Worm (Caenorhabditis elegans) whole organism, young adult: ENCODE measurements around the gene ZK896.5.

Experiments used
- B0336.3 ChIP-seq: fragments of 200-800 bp; sonication (Bioruptor generic); IDR thresholded peaks from 2 replicates; pipeline ENCODE4 v1.3.6; 2022; ENCODE audit warnings: missing genetic modification characterization, missing compliant biosample characterization
- F23B12.7 ChIP-seq: sonication (generic microtip); optimal IDR thresholded peaks from 2 replicates; lab custom pipeline; 2017; ENCODE audit warnings: missing genetic modification characterization, mild to moderate bottlenecking, missing compliant biosample characterization, antibody characterized with exemption, moderate library complexity; ENCODE audit not compliant: insufficient read depth
- F33H1.4 ChIP-seq: fragments of 200-800 bp; sonication (Bioruptor generic); IDR thresholded peaks from 2 replicates; pipeline ENCODE4 v1.3.6; 2022; ENCODE audit warnings: missing genetic modification reagents, missing genetic modification characterization, missing compliant biosample characterization
- F39B2.1 ChIP-seq: fragments of 200-800 bp; sonication (Bioruptor generic); IDR thresholded peaks from 2 replicates; pipeline ENCODE4 v1.3.6; 2022; ENCODE audit warnings: missing genetic modification reagents, missing genetic modification characterization, missing compliant biosample characterization
- F52B5.7 ChIP-seq: sonication (generic microtip); optimal IDR thresholded peaks from 2 replicates; lab custom pipeline; 2016; ENCODE audit warnings: mild to moderate bottlenecking, missing genetic modification characterization, missing compliant biosample characterization
- K11D2.4 ChIP-seq: fragments of 200-800 bp; sonication (Bioruptor generic); IDR thresholded peaks from 2 replicates; pipeline ENCODE4 v1.3.6; 2022; ENCODE audit warnings: missing genetic modification reagents, missing genetic modification characterization, missing compliant biosample characterization
- K12H6.12 ChIP-seq: fragments of 200-800 bp; sonication (Bioruptor generic); optimal IDR thresholded peaks from 2 replicates; lab custom pipeline; 2018; ENCODE audit warnings: mild to moderate bottlenecking, missing genetic modification characterization, missing compliant biosample characterization
- Y56A3A.18 ChIP-seq: fragments of 200-800 bp; sonication (Bioruptor generic); IDR thresholded peaks from 2 replicates; pipeline ENCODE4 v1.3.6; 2022; ENCODE audit warnings: missing genetic modification reagents, missing genetic modification characterization, missing compliant biosample characterization
- akir-1 ChIP-seq: fragments of 200-800 bp; sonication (Bioruptor generic); optimal IDR thresholded peaks from 2 replicates; lab custom pipeline; 2018; ENCODE audit warnings: mild to moderate bottlenecking, missing genetic modification characterization, moderate library complexity, missing compliant biosample characterization
- ama-1 ChIP-seq, 3 experiments: fragments of 150-350 bp in 1 of 3; sonication (generic microtip) in 2 of 3; optimal IDR thresholded peaks; 2 replicates each; lab custom pipeline; 2014 to 2018; ENCODE audit warnings: missing biosample characterization in 2 of 3, missing genetic modification characterization in 2 of 3, missing genetic modification reagents in 2 of 3
- aptf-2 ChIP-seq: fragments of 200-800 bp; sonication (Bioruptor generic); conservative IDR thresholded peaks from 2 replicates; pipeline ENCODE4 v1.3.6; 2022; ENCODE audit warnings: missing genetic modification reagents, missing genetic modification characterization, missing compliant biosample characterization
- athp-1 ChIP-seq: sonication (generic microtip); optimal IDR thresholded peaks from 2 replicates; lab custom pipeline; 2017; ENCODE audit warnings: mild to moderate bottlenecking, missing genetic modification characterization, missing compliant biosample characterization
- cebp-1 ChIP-seq, 2 experiments: fragments of 200-800 bp in 1 of 2; sonication (Bioruptor generic) in 1 of 2; sonication (generic microtip) in 1 of 2; IDR thresholded peaks in 1 of 2; optimal IDR thresholded peaks in 1 of 2; 2 replicates each; pipeline versions ENCODE4 v1.3.6 to Lab custom; 2017 to 2022; ENCODE audit warnings: missing compliant biosample characterization in 2 of 2, missing genetic modification characterization in 2 of 2, mild to moderate bottlenecking in 1 of 2, missing genetic modification reagents in 1 of 2, moderate library complexity in 1 of 2
- ceh-100 ChIP-seq: fragments of 200-800 bp; sonication (Bioruptor generic); IDR thresholded peaks from 2 replicates; pipeline ENCODE4 v1.3.6; 2022; ENCODE audit warnings: missing genetic modification reagents, missing genetic modification characterization, missing compliant biosample characterization
- ceh-27 ChIP-seq: fragments of 200-800 bp; sonication (Bioruptor generic); optimal IDR thresholded peaks from 2 replicates; lab custom pipeline; 2018; ENCODE audit warnings: mild to moderate bottlenecking, missing genetic modification characterization, moderate library complexity, missing compliant biosample characterization
- ceh-58 ChIP-seq: fragments of 200-800 bp; sonication (Bioruptor generic); IDR thresholded peaks from 2 replicates; pipeline ENCODE4 v1.3.6; 2022; ENCODE audit warnings: missing genetic modification characterization, missing compliant biosample characterization
- die-1 ChIP-seq: sonication (generic microtip); optimal IDR thresholded peaks from 2 replicates; lab custom pipeline; 2016; ENCODE audit warnings: missing genotype, mild to moderate bottlenecking, missing genetic modification characterization, missing compliant biosample characterization
- dox-1 ChIP-seq: fragments of 200-800 bp; sonication (Bioruptor generic); IDR thresholded peaks from 2 replicates; pipeline ENCODE4 v1.3.6; 2022; ENCODE audit warnings: missing genetic modification reagents, missing genetic modification characterization, missing compliant biosample characterization
- efl-1 ChIP-seq: fragments of 150-350 bp; optimal IDR thresholded peaks from 2 replicates; lab custom pipeline; 2014; ENCODE audit warnings: missing biosample characterization, missing genetic modification reagents, missing genetic modification characterization
- ekl-4 ChIP-seq: fragments of 200-800 bp; sonication (Bioruptor generic); IDR thresholded peaks from 2 replicates; pipeline ENCODE4 v1.3.6; 2022; ENCODE audit warnings: missing genetic modification reagents, missing genetic modification characterization, missing compliant biosample characterization
- gei-17 ChIP-seq: fragments of 200-800 bp; sonication (Bioruptor generic); optimal IDR thresholded peaks from 2 replicates; lab custom pipeline; 2018; ENCODE audit warnings: mild to moderate bottlenecking, missing genetic modification characterization, missing compliant biosample characterization
- him-1 ChIP-seq: sonication (generic microtip); optimal IDR thresholded peaks from 2 replicates; lab custom pipeline; 2016; ENCODE audit warnings: missing genotype, missing genetic modification reagents, missing genetic modification characterization, missing compliant biosample characterization
- hmg-1.2 ChIP-seq: fragments of 200-800 bp; sonication (Bioruptor generic); IDR thresholded peaks from 2 replicates; pipeline ENCODE4 v1.3.6; 2022; ENCODE audit warnings: missing genetic modification reagents, missing genetic modification characterization, missing compliant biosample characterization
- hmg-20 ChIP-seq: fragments of 200-800 bp; sonication (Bioruptor generic); IDR thresholded peaks from 2 replicates; pipeline ENCODE4 v1.3.6; 2022; ENCODE audit warnings: missing genetic modification reagents, missing genetic modification characterization, missing compliant biosample characterization
- let-607 ChIP-seq, 2 experiments: fragments of 200-800 bp in 1 of 2; sonication (Bioruptor generic) in 1 of 2; sonication (generic microtip) in 1 of 2; optimal IDR thresholded peaks; 2 replicates each; lab custom pipeline; 2016 to 2018; ENCODE audit warnings: mild to moderate bottlenecking in 2 of 2, missing compliant biosample characterization in 2 of 2, missing genetic modification characterization in 2 of 2, moderate library complexity in 2 of 2, missing genotype in 1 of 2
- lin-26 ChIP-seq: fragments of 200-800 bp; sonication (Bioruptor generic); IDR thresholded peaks from 2 replicates; pipeline ENCODE4 v1.3.6; 2022; ENCODE audit warnings: missing genetic modification reagents, missing genetic modification characterization, missing compliant biosample characterization
- lin-40 ChIP-seq: sonication (generic microtip); optimal IDR thresholded peaks from 2 replicates; lab custom pipeline; 2016; ENCODE audit warnings: missing genetic modification characterization, mild to moderate bottlenecking, missing compliant biosample characterization, missing genotype, missing genetic modification reagents
- lsy-27 ChIP-seq: sonication (generic microtip); optimal IDR thresholded peaks from 2 replicates; lab custom pipeline; 2017; ENCODE audit warnings: missing genetic modification characterization, mild to moderate bottlenecking, missing compliant biosample characterization, antibody characterized with exemption, missing genotype, borderline replicate concordance; ENCODE audit not compliant: insufficient read depth
- madf-6 ChIP-seq: fragments of 200-800 bp; sonication (Bioruptor generic); IDR thresholded peaks from 2 replicates; pipeline ENCODE4 v1.3.6; 2022; ENCODE audit warnings: missing genetic modification reagents, missing genetic modification characterization, missing compliant biosample characterization
- mxl-1 ChIP-seq: sonication (generic microtip); optimal IDR thresholded peaks from 2 replicates; lab custom pipeline; 2016; ENCODE audit warnings: missing genetic modification characterization, missing compliant biosample characterization
- nfyb-1 ChIP-seq: fragments of 200-800 bp; sonication (Bioruptor generic); IDR thresholded peaks from 2 replicates; pipeline ENCODE4 v1.3.6; 2022; ENCODE audit warnings: missing genetic modification reagents, missing genetic modification characterization, missing compliant biosample characterization
- nhr-120 ChIP-seq: fragments of 200-800 bp; sonication (Bioruptor generic); IDR thresholded peaks from 2 replicates; pipeline ENCODE4 v1.3.6; 2022; ENCODE audit warnings: missing genetic modification characterization, missing compliant biosample characterization
- nhr-27 ChIP-seq: fragments of 200-800 bp; sonication (Bioruptor generic); optimal IDR thresholded peaks from 2 replicates; lab custom pipeline; 2018; ENCODE audit warnings: mild to moderate bottlenecking, missing genetic modification characterization, moderate library complexity, missing compliant biosample characterization
- nhr-80 ChIP-seq: sonication (generic microtip); optimal IDR thresholded peaks from 2 replicates; lab custom pipeline; 2016; ENCODE audit warnings: missing genetic modification characterization, missing compliant biosample characterization
- pbrm-1 ChIP-seq: fragments of 200-800 bp; sonication (Bioruptor generic); IDR thresholded peaks from 2 replicates; pipeline ENCODE4 v1.3.6; 2022; ENCODE audit warnings: missing genetic modification reagents, missing genetic modification characterization, missing compliant biosample characterization
- rcor-1 ChIP-seq: fragments of 200-800 bp; sonication (Bioruptor generic); IDR thresholded peaks from 2 replicates; pipeline ENCODE4 v1.3.6; 2022; ENCODE audit warnings: missing genetic modification reagents, missing genetic modification characterization, missing compliant biosample characterization
- repo-1 ChIP-seq: sonication (generic microtip); optimal IDR thresholded peaks from 2 replicates; lab custom pipeline; 2017; ENCODE audit warnings: mild to moderate bottlenecking, missing genetic modification characterization, missing compliant biosample characterization
- rpc-1 ChIP-seq, 2 experiments: fragments of 150-350 bp in 1 of 2; sonication (generic microtip) in 1 of 2; optimal IDR thresholded peaks; 2 replicates each; lab custom pipeline; 2014 to 2018; ENCODE audit warnings: missing biosample characterization in 1 of 2, missing genetic modification characterization in 1 of 2, missing genetic modification reagents in 1 of 2, missing genotype in 1 of 2
- sdz-38 ChIP-seq: sonication (generic microtip); optimal IDR thresholded peaks from 2 replicates; lab custom pipeline; 2016; ENCODE audit warnings: missing genotype, missing genetic modification characterization, missing compliant biosample characterization
- snpc-4 ChIP-seq, 5 experiments: fragments of 150-350 bp in 1 of 5; sonication (generic microtip) in 4 of 5; optimal IDR thresholded peaks; 2 replicates each; lab custom pipeline; 2014 to 2018; ENCODE audit warnings: missing genetic modification characterization in 5 of 5, missing biosample characterization in 3 of 5, antibody characterized with exemption in 2 of 5, mild to moderate bottlenecking in 2 of 5, missing compliant biosample characterization in 2 of 5, missing genotype in 2 of 5, moderate library complexity in 2 of 5, missing genetic modification reagents in 1 of 5
- tbp1 ChIP-seq: fragments of 200-800 bp; sonication (Bioruptor generic); optimal IDR thresholded peaks from 2 replicates; lab custom pipeline; 2018; ENCODE audit warnings: mild to moderate bottlenecking, missing genetic modification characterization, missing compliant biosample characterization
- xnd-1 ChIP-seq: sonication (generic microtip); optimal IDR thresholded peaks from 2 replicates; lab custom pipeline; 2016; ENCODE audit warnings: missing genotype, missing genetic modification reagents, missing genetic modification characterization, missing compliant biosample characterization
- ztf-18 ChIP-seq: sonication (generic microtip); optimal IDR thresholded peaks from 2 replicates; lab custom pipeline; 2016; ENCODE audit warnings: missing genotype, mild to moderate bottlenecking, missing genetic modification characterization, missing compliant biosample characterization

Gene ZK896.5

ce11 chrIV:12842121-12842520, 37.3 kb downstream of the ZK896.5 start (continued):
- TF ChIP-seq let-607 (tag; optimal IDR thresholded peaks at IDR 0.05; lab: Kevin White, UChicago) = peak; percentile 31 to 79

ce11 chrIV:12840873-12841272, 38.6 kb downstream of the ZK896.5 start:
- TF ChIP-seq tbp1 (GFP tag; lab: Kevin White, UChicago) (no peak), ceh-58 (GFP tag; lab: Robert Waterston, UW) (no peak), let-607 (tag; optimal IDR thresholded peaks at IDR 0.05; lab: Kevin White, UChicago) (no peak), dox-1 (no peak), pbrm-1 (no peak), F39B2.1 (no peak), gei-17 (GFP tag; lab: Kevin White, UChicago) (no peak), ceh-100 (no peak), mxl-1 (tag; lab: Kevin White, UChicago) (no peak), athp-1 (tag; lab: Kevin White, UChicago) (no peak), lsy-27 (tag; lab: Kevin White, UChicago) (no peak), nhr-120 (GFP tag; lab: Robert Waterston, UW) (no peak), F52B5.7 (tag; lab: Kevin White, UChicago) (no peak), ceh-27 (GFP tag; lab: Kevin White, UChicago) (no peak), F33H1.4 (GFP tag; lab: Robert Waterston, UW) (no peak)

ce11 chrIV:12840348-12840747, 39.1 kb downstream of the ZK896.5 start:
- TF ChIP-seq lin-26 (GFP tag; lab: Robert Waterston, UW) (no peak), sdz-38 (no peak), tbp1 (GFP tag; lab: Kevin White, UChicago) (peak; percentile 18), K12H6.12 (no peak), lin-40 (tag; lab: Kevin White, UChicago) (peak; percentile 9), hmg-1.2 (GFP tag; lab: Robert Waterston, UW) (peak; percentile 17; the same call in 1 of the 2 replicates), nhr-120 (GFP tag; lab: Robert Waterston, UW) (no peak), Y56A3A.18 (GFP tag; lab: Robert Waterston, UW) (0 out of 2 replicates have a peak, but pooled peaks have one; percentile 66), rcor-1 (GFP tag; lab: Robert Waterston, UW) (no peak), B0336.3 (peak; percentile 75), efl-1 (GFP tag; lab: Kevin White, UChicago) (no peak), cebp-1 (GFP tag; IDR thresholded peaks at IDR 0.05; lab: Robert Waterston, UW) (no peak), cebp-1 (tag; optimal IDR thresholded peaks at IDR 0.05; lab: Kevin White, UChicago) (peak; percentile 45), aptf-2 (no peak), dox-1 (peak; percentile 28; the same call in 1 of the 2 replicates), ekl-4 (GFP tag; lab: Robert Waterston, UW) (0 out of 2 replicates have a peak, but pooled peaks have one; percentile 28), K11D2.4 (GFP tag; lab: Robert Waterston, UW) (no peak), repo-1 (peak; percentile 45), akir-1 (no peak), snpc-4 (GFP tag; optimal IDR thresholded peaks at IDR 0.05; lab: Kevin White, UChicago) (no peak), snpc-4 (tag; optimal IDR thresholded peaks at IDR 0.05; lab: Kevin White, UChicago) (peak in 1 of 4 experiments; percentile 4), nhr-80 (tag; lab: Kevin White, UChicago) (peak; percentile 41), gei-17 (GFP tag; lab: Kevin White, UChicago) (no peak), hmg-20 (GFP tag; lab: Robert Waterston, UW) (no peak), die-1 (tag; lab: Kevin White, UChicago) (peak; percentile 4), nfyb-1 (GFP tag; lab: Robert Waterston, UW) (peak; percentile 43; the same call in 1 of the 2 replicates), ama-1 (optimal IDR thresholded peaks at IDR 0.05; lab: Kevin White, UChicago) (peak; percentile 28), ama-1 (GFP tag; optimal IDR thresholded peaks at IDR 0.05; lab: Kevin White, UChicago) (no peak), rpc-1 (optimal IDR thresholded peaks at IDR 0.05; lab: Kevin White, UChicago) (no peak), rpc-1 (tag; optimal IDR thresholded peaks at IDR 0.05; lab: Kevin White, UChicago) (no peak), madf-6 (0 out of 2 replicates have a peak, but pooled peaks have one; percentile 30), ztf-18 (tag; lab: Kevin White, UChicago) (no peak), him-1 (tag; lab: Kevin White, UChicago) (peak; percentile 41), F23B12.7 (no peak), xnd-1 (no peak), nhr-27 (no peak)
